Fruit fly (Drosophila melanogaster): ENCODE measurements around the gene ppl.

dm6 chr3L:21252932-21253760, 28.2 kb downstream of the ppl start:
- TF ChIP-seq Snoo (tag; optimal IDR thresholded peaks at IDR 0.05) (no peak), D1 (tag; optimal IDR thresholded peaks at IDR 0.05) (peak; percentile 63), Ets98B (GFP tag; IDR thresholded peaks at IDR 0.05) (no peak), CG17806 (tag; optimal IDR thresholded peaks at IDR 0.05) (peak; percentile 88), rn (GFP tag; IDR thresholded peaks at IDR 0.05) (no peak), fd96Ca (GFP tag; IDR thresholded peaks at IDR 0.05) (no peak), CG34367 (tag; optimal IDR thresholded peaks at IDR 0.05) (peak; percentile 60), CG32121 (GFP tag; IDR thresholded peaks at IDR 0.05) (no peak), Pif1A (GFP tag; optimal IDR thresholded peaks at IDR 0.05) (peak; percentile 60), CG8301 (tag; optimal IDR thresholded peaks at IDR 0.05) (peak; percentile 50), CG15710 (tag; optimal IDR thresholded peaks at IDR 0.05) (peak; percentile 66), EcR (GFP tag; optimal IDR thresholded peaks at IDR 0.05) (peak; percentile 99), CG9948 (tag; optimal IDR thresholded peaks at IDR 0.05) (peak; percentile 91), CG13204 (GFP tag; optimal IDR thresholded peaks at IDR 0.05) (peak; percentile 98)

Measured in whole organism, pupa.